Worm (Caenorhabditis elegans) whole organism, midembryonic: ENCODE measurements around the gene ZK381.2.

ENCODE experiments used
- T22C8.4 ChIP-seq: fragments of 200-800 bp; sonication (Bioruptor generic); IDR thresholded peaks from 2 replicates; pipeline ENCODE4 v1.3.6; 2022; ENCODE audit warnings: missing genetic modification characterization, missing compliant biosample characterization
- cog-1 ChIP-seq: sonication (generic microtip); optimal IDR thresholded peaks from 2 replicates; lab custom pipeline; 2016; ENCODE audit warnings: missing genetic modification characterization, missing compliant biosample characterization
- flt-1 ChIP-seq: fragments of 200-800 bp; sonication (Bioruptor generic); IDR thresholded peaks from 2 replicates; pipeline ENCODE4 v1.3.6; 2022; ENCODE audit warnings: missing genetic modification characterization, missing compliant biosample characterization
- med-1 ChIP-seq: sonication (generic microtip); optimal IDR thresholded peaks from 2 replicates; lab custom pipeline; 2017; ENCODE audit warnings: missing genetic modification characterization, mild to moderate bottlenecking, missing compliant biosample characterization, antibody characterized with exemption, missing genetic modification reagents; ENCODE audit not compliant: insufficient read depth
- ref-1 ChIP-seq: fragments of 200-800 bp; sonication (Bioruptor generic); conservative IDR thresholded peaks from 2 replicates; pipeline ENCODE4 v1.3.6; 2022; ENCODE audit warnings: missing genetic modification reagents, missing genetic modification characterization, missing compliant biosample characterization
- tab-1 ChIP-seq: fragments of 200-800 bp; sonication (Bioruptor generic); IDR thresholded peaks from 2 replicates; pipeline ENCODE4 v1.3.6; 2022; ENCODE audit warnings: missing genetic modification characterization, missing compliant biosample characterization
- ztf-29 ChIP-seq: fragments of 200-800 bp; sonication (Bioruptor generic); IDR thresholded peaks from 2 replicates; pipeline ENCODE4 v1.3.6; 2022; ENCODE audit warnings: missing genetic modification reagents, missing genetic modification characterization, missing compliant biosample characterization

- TF ChIP-seq cog-1 (tag; lab: Kevin White, UChicago) = no peak
- no peak for TF ChIP-seq tab-1 (GFP tag; lab: Robert Waterston, UW)
- TF ChIP-seq med-1 = no peak
- TF ChIP-seq ref-1 (GFP tag; lab: Robert Waterston, UW) = no peak
- no peak for TF ChIP-seq ztf-29 (GFP tag; lab: Robert Waterston, UW)
- TF ChIP-seq T22C8.4 (GFP tag; lab: Robert Waterston, UW) = no peak
- TF ChIP-seq flt-1 = no peak
Observed at ce11 chrIV:7003323-7003722, 38.0 kb downstream of the ZK381.2 start, which contains the start of gene cht-3.
